Fruit fly (Drosophila melanogaster) whole organism, pupa: ENCODE data around the gene CG1324.

Experiments
- CG10348 ChIP-seq: fragments of 200-800 bp; sonication (Bioruptor generic); IDR thresholded peaks from 2 replicates; pipeline ENCODE4 v1.3.6; 2022; ENCODE audit warnings: missing biosample characterization, missing genetic modification characterization
- CG12605 ChIP-seq: fragments of 200-800 bp; sonication (Bioruptor generic); IDR thresholded peaks from 2 replicates; pipeline ENCODE4 v1.3.6; 2022; ENCODE audit warnings: missing biosample characterization, missing genetic modification characterization
- CG13204 ChIP-seq: fragments of 200-800 bp; sonication (Bioruptor generic); optimal IDR thresholded peaks from 2 replicates; lab custom pipeline; 2018; ENCODE audit warnings: missing biosample characterization, mild to moderate bottlenecking, missing genetic modification characterization, moderate library complexity
- CG14655 ChIP-seq: fragments of 200-800 bp; sonication (Bioruptor generic); optimal IDR thresholded peaks from 3 replicates; lab custom pipeline; 2017; ENCODE audit warnings: mild to moderate bottlenecking, missing biosample characterization, missing genetic modification reagents, missing genetic modification characterization
- CG15710 ChIP-seq: fragments of 200-800 bp; sonication (Bioruptor generic); optimal IDR thresholded peaks from 2 replicates; lab custom pipeline; 2018; ENCODE audit warnings: missing biosample characterization, mild to moderate bottlenecking, missing genetic modification characterization, moderate library complexity
- CG17806 ChIP-seq: fragments of 200-800 bp; sonication (Bioruptor generic); optimal IDR thresholded peaks from 2 replicates; lab custom pipeline; 2018; ENCODE audit warnings: missing biosample characterization, mild to moderate bottlenecking, missing genetic modification characterization, moderate library complexity
- CG32121 ChIP-seq: fragments of 200-800 bp; sonication (Bioruptor generic); IDR thresholded peaks from 2 replicates; pipeline ENCODE4 v1.3.6; 2022; ENCODE audit warnings: missing biosample characterization, missing genetic modification characterization
- CG34367 ChIP-seq: fragments of 200-800 bp; sonication (Bioruptor generic); optimal IDR thresholded peaks from 2 replicates; lab custom pipeline; 2018; ENCODE audit warnings: missing biosample characterization, mild to moderate bottlenecking, missing genetic modification characterization
- CG4496 ChIP-seq: fragments of 200-800 bp; sonication (Bioruptor generic); IDR thresholded peaks from 3 replicates; pipeline ENCODE4 v1.3.6; 2022; ENCODE audit warnings: missing biosample characterization, missing genetic modification characterization
- CG8159 ChIP-seq: fragments of 200-800 bp; sonication (Bioruptor generic); optimal IDR thresholded peaks from 3 replicates; lab custom pipeline; 2018; ENCODE audit warnings: missing biosample characterization, mild to moderate bottlenecking, missing genetic modification characterization, moderate library complexity
- CG8301 ChIP-seq: fragments of 200-800 bp; sonication (Bioruptor generic); optimal IDR thresholded peaks from 2 replicates; lab custom pipeline; 2018; ENCODE audit warnings: missing biosample characterization, mild to moderate bottlenecking, missing genetic modification characterization
- CG9948 ChIP-seq: fragments of 200-800 bp; sonication (Bioruptor generic); optimal IDR thresholded peaks from 2 replicates; lab custom pipeline; 2018; ENCODE audit warnings: missing biosample characterization, mild to moderate bottlenecking, missing genetic modification characterization, moderate library complexity
- D1 ChIP-seq: fragments of 200-800 bp; sonication (Bioruptor generic); optimal IDR thresholded peaks from 2 replicates; lab custom pipeline; 2018; ENCODE audit warnings: missing biosample characterization, mild to moderate bottlenecking, missing genetic modification characterization, moderate library complexity
- EcR ChIP-seq: fragments of 200-800 bp; sonication (Bioruptor generic); optimal IDR thresholded peaks from 3 replicates; lab custom pipeline; 2019; ENCODE audit warnings: missing biosample characterization, missing genetic modification characterization, mild to moderate bottlenecking, moderate library complexity, missing genetic modification reagents
- Ets98B ChIP-seq: fragments of 200-800 bp; sonication (Bioruptor generic); IDR thresholded peaks from 2 replicates; pipeline ENCODE4 v1.3.6; 2022; ENCODE audit warnings: missing biosample characterization, missing genetic modification characterization
- Pif1A ChIP-seq: fragments of 200-800 bp; sonication (Bioruptor generic); optimal IDR thresholded peaks from 3 replicates; lab custom pipeline; 2016; ENCODE audit warnings: missing biosample characterization, missing genetic modification characterization
- Pif1B ChIP-seq: fragments of 200-800 bp; sonication (Bioruptor generic); optimal IDR thresholded peaks from 3 replicates; lab custom pipeline; 2016; ENCODE audit warnings: missing biosample characterization, missing genetic modification characterization
- Snoo ChIP-seq: fragments of 200-800 bp; sonication (Bioruptor generic); optimal IDR thresholded peaks from 3 replicates; lab custom pipeline; 2017; ENCODE audit warnings: missing biosample characterization, mild to moderate bottlenecking, missing genetic modification characterization, inconsistent platforms
- fd96Ca ChIP-seq: fragments of 200-800 bp; sonication (Bioruptor generic); IDR thresholded peaks from 3 replicates; pipeline ENCODE4 v1.3.6; 2022; ENCODE audit warnings: missing biosample characterization, missing genetic modification characterization
- gl ChIP-seq: fragments of 200-800 bp; sonication (Bioruptor generic); optimal IDR thresholded peaks from 2 replicates; lab custom pipeline; 2018; ENCODE audit warnings: missing biosample characterization, mild to moderate bottlenecking, missing genetic modification characterization
- rn ChIP-seq: fragments of 200-800 bp; sonication (Bioruptor generic); IDR thresholded peaks from 2 replicates; pipeline ENCODE4 v1.3.6; 2022; ENCODE audit warnings: missing biosample characterization, missing genetic modification characterization

The CG1324 gene

dm6 chrX:20735910-20736483 lies at the start of gene CG1324:
CG1324 (minus strand) TSS chrX:20735960.
- TF ChIP-seq CG8301 (tag; lab: Kevin White, UChicago): no peak
- no peak for TF ChIP-seq CG32121 (GFP tag; lab: Robert Waterston, UW)
- TF ChIP-seq gl (tag; lab: Kevin White, UChicago): no peak
- TF ChIP-seq, all 21 proteins: peak for 0

dm6 chrX:20781120-20781519 lies 45.4 kb upstream of the CG1324 start, which contains the start of gene CG32507:
CG32507 (minus strand) TSS chrX:20781220.
- TF ChIP-seq CG8159 (tag; lab: Kevin White, UChicago): no peak
- no peak for TF ChIP-seq Pif1A
- no peak for TF ChIP-seq CG8301 (tag; lab: Kevin White, UChicago)
- TF ChIP-seq Snoo: no peak
- TF ChIP-seq fd96Ca: no peak
- TF ChIP-seq Ets98B (GFP tag; lab: Robert Waterston, UW): no peak
- no peak for TF ChIP-seq D1 (tag; lab: Kevin White, UChicago)
- no peak for TF ChIP-seq CG12605 (GFP tag; lab: Robert Waterston, UW)
- TF ChIP-seq gl (tag; lab: Kevin White, UChicago): no peak
- no peak for TF ChIP-seq CG13204 (GFP tag; lab: Kevin White, UChicago)
- TF ChIP-seq CG15710 (tag; lab: Kevin White, UChicago): no peak
- TF ChIP-seq CG17806 (tag; lab: Kevin White, UChicago): no peak
- no peak for TF ChIP-seq CG32121 (GFP tag; lab: Robert Waterston, UW)
- TF ChIP-seq Pif1B (GFP tag; lab: Kevin White, UChicago): no peak
- no peak for TF ChIP-seq rn
- no peak for TF ChIP-seq CG10348 (GFP tag; lab: Robert Waterston, UW)
- no peak for TF ChIP-seq EcR (GFP tag; lab: Kevin White, UChicago)
- no peak for TF ChIP-seq CG34367
- TF ChIP-seq CG14655 (GFP tag; lab: Kevin White, UChicago): no peak
- no peak for TF ChIP-seq CG4496

- TF ChIP-seq Pif1B (GFP tag; lab: Kevin White, UChicago) (no peak), CG13204 (GFP tag; lab: Kevin White, UChicago) (no peak), EcR (GFP tag; lab: Kevin White, UChicago) (no peak), CG14655 (GFP tag; lab: Kevin White, UChicago) (no peak)
Measured at dm6 chrX:20776281-20776680, 40.5 kb upstream of the CG1324 start.

DNA sequence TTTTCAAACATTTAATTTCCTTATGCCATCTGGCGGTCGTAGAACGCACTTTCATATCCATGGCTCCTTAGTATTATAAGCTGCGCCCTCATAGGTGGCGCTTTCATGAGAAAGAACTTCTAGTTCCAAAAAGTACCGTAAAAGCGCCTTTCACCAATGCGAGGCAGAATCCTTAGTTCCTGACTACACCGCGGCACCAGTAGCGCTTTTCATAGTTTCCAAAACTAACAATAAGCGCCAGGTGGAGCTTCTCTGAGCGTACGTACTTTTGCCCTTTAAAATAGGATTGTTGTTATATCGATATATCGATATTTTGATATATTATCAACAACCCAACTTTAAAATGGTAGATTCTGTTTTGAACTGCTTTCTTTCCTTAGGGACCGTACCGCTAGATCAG lies 24.7 kb upstream of the CG1324 start:
- no peak for TF ChIP-seq gl (tag; lab: Kevin White, UChicago)
- TF ChIP-seq CG34367: no peak
- no peak for TF ChIP-seq Snoo
- TF ChIP-seq CG14655 (GFP tag; lab: Kevin White, UChicago): no peak
- no peak for TF ChIP-seq rn
- no peak for TF ChIP-seq fd96Ca
- no peak for TF ChIP-seq Pif1A

DNA sequence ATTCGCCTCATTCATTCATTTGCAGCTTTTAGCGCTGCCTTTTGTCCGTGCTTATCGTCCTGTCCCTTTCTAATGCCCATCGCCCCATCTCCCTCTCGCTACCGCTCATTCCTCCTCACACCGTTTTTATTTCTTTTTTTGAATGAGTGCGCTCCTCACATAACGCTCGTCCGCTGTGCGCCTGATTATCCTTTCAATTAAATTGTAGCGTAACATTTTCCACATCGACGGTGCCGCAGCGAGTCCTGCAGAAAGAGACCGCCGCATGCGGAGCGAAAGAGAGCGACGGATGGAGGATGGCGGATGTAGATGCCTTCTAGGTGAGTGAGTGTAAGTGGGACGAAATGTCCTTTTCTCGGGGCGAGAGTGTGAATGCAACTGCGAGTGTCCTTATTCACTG lies 21.2 kb upstream of the CG1324 start:
- no peak for TF ChIP-seq CG8159 (tag; lab: Kevin White, UChicago)
- no peak for TF ChIP-seq Ets98B (GFP tag; lab: Robert Waterston, UW)
- no peak for TF ChIP-seq CG13204 (GFP tag; lab: Kevin White, UChicago)
- no peak for TF ChIP-seq CG8301 (tag; lab: Kevin White, UChicago)
- no peak for TF ChIP-seq CG9948
- no peak for TF ChIP-seq CG17806 (tag; lab: Kevin White, UChicago)
- no peak for TF ChIP-seq gl (tag; lab: Kevin White, UChicago)
- no peak for TF ChIP-seq CG14655 (GFP tag; lab: Kevin White, UChicago)
- no peak for TF ChIP-seq CG4496

- TF ChIP-seq CG10348 (GFP tag; lab: Robert Waterston, UW): no peak
- no peak for TF ChIP-seq Snoo
- TF ChIP-seq CG8159 (tag; lab: Kevin White, UChicago): peak; percentile 15
Measured at dm6 chrX:20756447-20756846, 20.7 kb upstream of the CG1324 start.

- TF ChIP-seq rn (no peak), CG13204 (GFP tag; lab: Kevin White, UChicago) (no peak), CG10348 (GFP tag; lab: Robert Waterston, UW) (no peak), CG8301 (tag; lab: Kevin White, UChicago) (no peak), CG12605 (GFP tag; lab: Robert Waterston, UW) (no peak), EcR (GFP tag; lab: Kevin White, UChicago) (no peak), CG34367 (no peak), CG4496 (no peak), Pif1A (no peak), fd96Ca (no peak), Pif1B (GFP tag; lab: Kevin White, UChicago) (no peak), CG17806 (tag; lab: Kevin White, UChicago) (no peak), Snoo (no peak), Ets98B (GFP tag; lab: Robert Waterston, UW) (no peak), CG15710 (tag; lab: Kevin White, UChicago) (no peak)
- TF ChIP-seq, all 21 proteins: peak for 0
Measured at dm6 chrX:20753124-20753523, 17.4 kb upstream of the CG1324 start.
